Fruit fly (Drosophila melanogaster): ENCODE measurements around the gene CG3793.

- TF ChIP-seq EcR (GFP tag; optimal IDR thresholded peaks at IDR 0.05) (no peak), gl (tag; optimal IDR thresholded peaks at IDR 0.05) (no peak), D1 (tag; optimal IDR thresholded peaks at IDR 0.05) (peak; percentile 47), CG12605 (GFP tag; IDR thresholded peaks at IDR 0.05) (no peak)
Observed at dm6 chr2L:15751259-15751555, 12.8 kb upstream of the CG3793 start.

Measured in whole organism, pupa.